Fruit fly (Drosophila melanogaster) whole organism, larva: ENCODE data around the gene smp-30.
A peak's percentile ranks its signal among the peaks of the same experiment; 100 is the strongest.

Source experiments
- noc ChIP-seq: fragments of 200-800 bp; sonication (Bioruptor generic); optimal IDR thresholded peaks from 3 replicates; lab custom pipeline; 2019; ENCODE audit warnings: missing biosample characterization, mild to moderate bottlenecking, missing genetic modification characterization, moderate library complexity

smp-30 gene

DNA sequence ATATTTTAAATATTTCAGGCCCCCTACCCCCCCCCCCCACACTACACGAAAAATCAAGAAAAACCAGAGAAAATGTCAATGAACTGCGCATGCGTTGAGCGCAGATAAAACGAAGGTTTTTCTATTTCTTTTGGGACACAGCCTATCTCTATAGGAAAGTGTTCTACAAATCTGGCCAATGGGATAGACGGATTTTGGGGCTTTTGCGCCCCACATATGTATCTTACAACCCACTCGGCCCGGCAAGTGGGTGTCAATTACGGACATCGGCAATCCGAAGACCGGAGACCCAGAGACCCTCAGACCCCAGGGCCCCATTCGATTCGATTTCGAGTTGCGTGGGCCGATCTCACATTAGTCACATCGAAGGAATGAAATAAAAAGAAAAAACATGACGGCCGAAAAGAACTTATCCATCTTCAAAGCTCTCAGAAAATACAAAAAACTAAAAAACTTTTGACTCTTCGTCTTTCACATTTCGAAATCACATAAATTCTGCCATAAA lies 41.5 kb downstream of the smp-30 start:
- TF ChIP-seq noc (tag; lab: Kevin White, UChicago), result no peak

DNA sequence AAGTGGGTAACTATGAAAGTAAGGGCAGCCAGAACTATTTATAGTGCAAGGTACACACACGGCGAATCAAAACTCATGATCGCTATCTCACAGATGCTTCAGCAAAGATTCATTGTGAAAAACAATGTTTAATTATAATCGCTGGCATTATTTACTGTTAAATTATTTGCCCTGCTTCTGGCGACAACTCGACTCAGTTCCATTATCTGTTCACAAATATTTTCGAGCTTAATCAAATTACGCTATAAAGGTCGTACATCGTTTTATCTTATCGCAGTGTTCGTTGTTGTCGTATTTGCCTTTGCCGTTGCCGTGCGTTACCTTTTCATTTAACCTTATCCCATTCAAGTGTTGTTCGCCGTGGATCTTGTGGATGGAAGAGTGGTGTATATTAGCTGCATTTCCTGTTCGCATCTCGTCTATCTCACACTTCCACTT lies 42.1 kb downstream of the smp-30 start:
- TF ChIP-seq noc (tag; lab: Kevin White, UChicago), result peak; percentile 37

- no peak for TF ChIP-seq noc (tag; lab: Kevin White, UChicago)
Measured at dm6 chr3R:14707703-14708643, 43.1 kb downstream of the smp-30 start.

DNA sequence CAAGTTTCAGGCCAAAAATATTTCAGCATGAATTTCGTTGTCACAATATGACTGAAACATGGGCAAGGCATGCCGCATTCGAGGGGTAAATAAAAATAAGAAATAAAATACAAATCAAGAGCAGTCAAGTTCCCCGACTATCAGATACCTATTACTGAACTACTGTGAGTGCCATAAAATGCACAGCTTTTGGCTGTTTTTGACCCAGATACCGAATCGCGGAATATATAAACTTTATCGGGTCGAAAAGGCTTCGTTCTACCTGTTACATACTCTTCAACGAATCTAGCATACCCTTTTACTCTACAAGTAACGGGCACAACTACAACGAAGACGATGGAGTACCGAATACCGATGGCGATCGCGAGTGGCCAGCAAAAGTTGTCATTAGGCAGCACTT lies 44.2 kb downstream of the smp-30 start:
- peak; percentile 68 for TF ChIP-seq noc (tag; lab: Kevin White, UChicago)

- TF ChIP-seq noc (tag; lab: Kevin White, UChicago), result no peak
Measured at dm6 chr3R:14706354-14706753, 44.7 kb downstream of the smp-30 start.

DNA sequence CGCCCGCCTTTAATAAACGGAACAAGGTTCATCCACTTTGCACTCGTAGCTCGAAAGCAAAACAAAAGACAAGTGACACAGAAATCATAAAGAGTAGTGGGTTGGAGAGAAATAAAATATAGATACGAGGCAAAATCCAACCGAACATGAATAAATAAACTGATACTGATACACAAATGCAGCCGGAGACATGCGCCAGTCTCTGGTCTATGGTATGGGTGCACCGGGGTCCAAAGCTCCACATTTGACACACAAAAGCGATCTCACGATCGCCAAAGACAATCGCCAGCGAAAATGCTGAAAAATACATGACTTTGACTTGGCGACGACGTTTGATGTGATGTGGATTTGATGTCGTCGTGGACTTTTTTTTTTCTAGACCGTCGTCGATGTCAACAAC lies 45.8 kb downstream of the smp-30 start:
- no peak for TF ChIP-seq noc (tag; lab: Kevin White, UChicago)

dm6 chr3R:14703302-14704192 lies 47.5 kb downstream of the smp-30 start:
- TF ChIP-seq noc (tag; lab: Kevin White, UChicago), result peak; percentile 65

DNA sequence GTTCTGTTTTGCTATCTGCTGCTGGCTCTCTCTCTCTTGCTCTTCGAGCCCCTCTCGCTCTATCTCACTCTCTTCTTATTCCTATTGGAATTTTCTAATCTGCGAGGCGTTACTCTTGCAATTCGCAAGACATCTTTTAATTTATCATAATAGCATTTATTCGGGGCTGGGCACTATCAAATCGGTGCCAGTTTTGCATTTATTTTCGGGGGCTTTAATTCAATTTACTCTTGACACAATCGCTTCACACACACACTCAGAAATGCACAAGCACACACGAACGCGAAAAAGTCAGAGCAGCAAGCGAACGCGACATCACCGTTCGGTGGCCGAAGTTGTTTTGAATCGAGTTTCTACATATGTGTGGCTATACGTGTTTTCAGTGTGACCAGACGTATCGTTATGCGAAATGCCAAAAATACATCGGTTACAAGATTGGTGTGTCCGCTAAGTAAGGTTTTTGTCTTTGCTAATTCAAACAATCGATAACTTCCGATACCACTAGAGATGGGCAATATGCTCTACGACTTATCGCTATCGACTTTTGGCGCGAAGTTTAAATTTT lies 54.0 kb downstream of the smp-30 start, which contains the start of gene Meltrin:
Gene Meltrin, minus strand, starts transcription at position 344 of the 565 bp plus-strand sequence.
- TF ChIP-seq noc (tag; lab: Kevin White, UChicago), result peak; percentile 90
